Fruit fly (Drosophila melanogaster) whole organism, embryonic: ENCODE results near the gene CG46304.
A peak's percentile ranks its signal among the peaks of the same experiment; 100 is the strongest.

ENCODE experiments used
- Aef1 ChIP-seq: fragments of 200-800 bp; sonication (Bioruptor generic); IDR thresholded peaks from 3 replicates; pipeline ENCODE4 v1.3.6; 2022; ENCODE audit warnings: missing biosample characterization, missing genetic modification characterization
- B-H1 ChIP-seq: fragments of 200-800 bp; sonication (Bioruptor generic); IDR thresholded peaks from 3 replicates; pipeline ENCODE4 v1.3.6; 2022; ENCODE audit warnings: missing biosample characterization, missing genetic modification characterization
- Bdp1 ChIP-seq: fragments of 200-800 bp; sonication (Bioruptor generic); optimal IDR thresholded peaks from 3 replicates; lab custom pipeline; 2016; ENCODE audit warnings: missing biosample characterization, missing genetic modification characterization
- Bgb ChIP-seq: fragments of 200-800 bp; sonication (Bioruptor generic); IDR thresholded peaks from 2 replicates; pipeline ENCODE4 v1.3.6; 2022; ENCODE audit warnings: missing biosample characterization, missing genetic modification characterization; ENCODE audit not compliant: partially characterized antibody
- CG1024 ChIP-seq: fragments of 200-800 bp; sonication (Bioruptor generic); IDR thresholded peaks from 2 replicates; pipeline ENCODE4 v1.3.6; 2022; ENCODE audit warnings: missing biosample characterization, missing genetic modification characterization
- CG10366 ChIP-seq: fragments of 200-800 bp; sonication (Bioruptor generic); IDR thresholded peaks from 2 replicates; pipeline ENCODE4 v1.3.6; 2022; ENCODE audit warnings: missing biosample characterization, missing genetic modification characterization
- CG10431 ChIP-seq: fragments of 200-800 bp; sonication (Bioruptor generic); optimal IDR thresholded peaks from 3 replicates; lab custom pipeline; 2018; ENCODE audit warnings: missing biosample characterization, mild to moderate bottlenecking, missing genetic modification characterization
- CG10543 ChIP-seq: fragments of 200-800 bp; sonication (Bioruptor generic); optimal IDR thresholded peaks from 3 replicates; lab custom pipeline; 2017; ENCODE audit warnings: missing biosample characterization, mild to moderate bottlenecking, missing genetic modification characterization, moderate library complexity
- CG10959 ChIP-seq: fragments of 200-800 bp; sonication (Bioruptor generic); IDR thresholded peaks from 2 replicates; pipeline ENCODE4 v1.3.6; 2022; ENCODE audit warnings: missing biosample characterization, missing genetic modification characterization
- CG11085 ChIP-seq: fragments of 200-800 bp; sonication (Bioruptor generic); IDR thresholded peaks from 2 replicates; pipeline ENCODE4 v1.3.6; 2022; ENCODE audit warnings: missing biosample characterization, missing genetic modification characterization
- CG13424 ChIP-seq: fragments of 200-800 bp; sonication (Bioruptor generic); optimal IDR thresholded peaks from 2 replicates; lab custom pipeline; 2019; ENCODE audit warnings: missing biosample characterization, mild to moderate bottlenecking, missing genetic modification characterization, moderate library complexity
- CG1529 ChIP-seq: fragments of 200-800 bp; sonication (Bioruptor generic); optimal IDR thresholded peaks from 3 replicates; lab custom pipeline; 2018; ENCODE audit warnings: missing biosample characterization, missing genetic modification characterization
- CG15514 ChIP-seq: fragments of 200-800 bp; sonication (Bioruptor generic); optimal IDR thresholded peaks from 3 replicates; lab custom pipeline; 2017; ENCODE audit warnings: missing biosample characterization, missing genetic modification characterization, mild to moderate bottlenecking, moderate library complexity, missing genetic modification reagents
- CG17359 ChIP-seq: fragments of 200-800 bp; sonication (Bioruptor generic); optimal IDR thresholded peaks from 3 replicates; lab custom pipeline; 2018; ENCODE audit warnings: missing biosample characterization, mild to moderate bottlenecking, missing genetic modification characterization, moderate library complexity
- CG17385 ChIP-seq: fragments of 200-800 bp; sonication (Bioruptor generic); optimal IDR thresholded peaks from 3 replicates; lab custom pipeline; 2018; ENCODE audit warnings: missing biosample characterization, mild to moderate bottlenecking, missing genetic modification characterization
- CG30403 ChIP-seq: fragments of 200-800 bp; sonication (Bioruptor generic); optimal IDR thresholded peaks from 3 replicates; lab custom pipeline; 2016; ENCODE audit warnings: missing biosample characterization, missing genetic modification characterization
- CG3065 ChIP-seq: fragments of 200-800 bp; sonication (Bioruptor generic); optimal IDR thresholded peaks from 2 replicates; lab custom pipeline; 2016; ENCODE audit warnings: missing biosample characterization, missing genetic modification characterization
- CG31365 ChIP-seq: fragments of 200-800 bp; sonication (Bioruptor generic); optimal IDR thresholded peaks from 2 replicates; lab custom pipeline; 2018; ENCODE audit warnings: missing biosample characterization, mild to moderate bottlenecking, missing genetic modification characterization
- CG43689 ChIP-seq: fragments of 200-800 bp; sonication (Bioruptor generic); IDR thresholded peaks from 2 replicates; pipeline ENCODE4 v1.3.6; 2022; ENCODE audit warnings: missing biosample characterization, missing genetic modification characterization
- CG4404 ChIP-seq: fragments of 200-800 bp; sonication (Bioruptor generic); IDR thresholded peaks from 2 replicates; pipeline ENCODE4 v1.3.6; 2022; ENCODE audit warnings: missing biosample characterization, missing genetic modification characterization
- CG5245 ChIP-seq: fragments of 200-800 bp; sonication (Bioruptor generic); optimal IDR thresholded peaks from 3 replicates; lab custom pipeline; 2016; ENCODE audit warnings: missing biosample characterization, missing genetic modification characterization
- CG6689 ChIP-seq: fragments of 200-800 bp; sonication (Bioruptor generic); IDR thresholded peaks from 2 replicates; pipeline ENCODE4 v1.3.6; 2022; ENCODE audit warnings: missing biosample characterization, missing genetic modification characterization
- CG6791 ChIP-seq: fragments of 200-800 bp; sonication (Bioruptor generic); IDR thresholded peaks from 3 replicates; pipeline ENCODE4 v1.3.6; 2022; ENCODE audit warnings: missing biosample characterization, missing genetic modification characterization; ENCODE audit not compliant: partially characterized antibody
- CG6813 ChIP-seq: fragments of 200-800 bp; sonication (Bioruptor generic); optimal IDR thresholded peaks from 2 replicates; lab custom pipeline; 2017; ENCODE audit warnings: missing biosample characterization, missing genetic modification characterization, mild to moderate bottlenecking, moderate library complexity, missing genetic modification reagents
- CG7556 ChIP-seq: fragments of 200-800 bp; sonication (Bioruptor generic); optimal IDR thresholded peaks from 2 replicates; lab custom pipeline; 2017; ENCODE audit warnings: missing biosample characterization, mild to moderate bottlenecking, missing genetic modification characterization
- CG7786 ChIP-seq: fragments of 200-800 bp; sonication (Bioruptor generic); optimal IDR thresholded peaks from 2 replicates; lab custom pipeline; 2016; ENCODE audit warnings: missing biosample characterization, missing genetic modification characterization
- CG8944 ChIP-seq: fragments of 200-800 bp; sonication (Bioruptor generic); optimal IDR thresholded peaks from 3 replicates; lab custom pipeline; 2016; ENCODE audit warnings: missing biosample characterization, missing genetic modification characterization
- CoRest ChIP-seq: fragments of 200-800 bp; sonication (Bioruptor generic); optimal IDR thresholded peaks from 3 replicates; lab custom pipeline; 2018; ENCODE audit warnings: missing biosample characterization, mild to moderate bottlenecking, missing genetic modification characterization, moderate library complexity
- Dbx ChIP-seq: fragments of 200-800 bp; sonication (Bioruptor generic); IDR thresholded peaks from 3 replicates; pipeline ENCODE4 v1.3.6; 2022; ENCODE audit warnings: missing biosample characterization, missing genetic modification characterization
- E2f2 ChIP-seq: fragments of 200-800 bp; sonication (Bioruptor generic); IDR thresholded peaks from 2 replicates; pipeline ENCODE4 v1.3.6; 2022; ENCODE audit warnings: missing biosample characterization, missing genetic modification characterization
- MBD-R2 ChIP-seq: fragments of 200-800 bp; sonication (Bioruptor generic); IDR thresholded peaks from 2 replicates; pipeline ENCODE4 v1.3.6; 2022; ENCODE audit warnings: missing biosample characterization, missing genetic modification characterization
- NFAT ChIP-seq: fragments of 200-800 bp; sonication (Bioruptor generic); IDR thresholded peaks from 2 replicates; pipeline ENCODE4 v1.3.6; 2022; ENCODE audit warnings: missing biosample characterization, missing genetic modification characterization
- Neu2 ChIP-seq: fragments of 200-800 bp; sonication (Bioruptor generic); optimal IDR thresholded peaks from 3 replicates; lab custom pipeline; 2016; ENCODE audit warnings: missing biosample characterization, missing genetic modification characterization, borderline replicate concordance
- Six4 ChIP-seq: fragments of 200-800 bp; sonication (Bioruptor generic); optimal IDR thresholded peaks from 2 replicates; lab custom pipeline; 2016; ENCODE audit warnings: missing biosample characterization, missing genetic modification characterization
- Spps ChIP-seq: fragments of 200-800 bp; sonication (Bioruptor generic); optimal IDR thresholded peaks from 2 replicates; lab custom pipeline; 2018; ENCODE audit warnings: missing biosample characterization, mild to moderate bottlenecking, missing genetic modification characterization
- TFAM ChIP-seq: fragments of 200-800 bp; sonication (Bioruptor generic); optimal IDR thresholded peaks from 2 replicates; lab custom pipeline; 2017; ENCODE audit warnings: missing biosample characterization, missing genetic modification characterization, inconsistent platforms
- aop ChIP-seq: fragments of 200-800 bp; sonication (Bioruptor generic); IDR thresholded peaks from 2 replicates; pipeline ENCODE4 v1.3.6; 2022; ENCODE audit warnings: missing biosample characterization, missing genetic modification characterization
- ara ChIP-seq: fragments of 200-800 bp; sonication (Bioruptor generic); IDR thresholded peaks from 2 replicates; pipeline ENCODE4 v1.3.6; 2022; ENCODE audit warnings: missing biosample characterization, missing genetic modification characterization
- btn ChIP-seq: fragments of 200-800 bp; sonication (Bioruptor generic); optimal IDR thresholded peaks from 2 replicates; lab custom pipeline; 2016; ENCODE audit warnings: missing biosample characterization, missing genetic modification characterization
- chm ChIP-seq: fragments of 200-800 bp; sonication (Bioruptor generic); IDR thresholded peaks from 2 replicates; pipeline ENCODE4 v1.3.6; 2022; ENCODE audit warnings: missing biosample characterization, missing genetic modification characterization
- crc ChIP-seq: fragments of 200-800 bp; sonication (Bioruptor generic); optimal IDR thresholded peaks from 2 replicates; lab custom pipeline; 2016; ENCODE audit warnings: missing biosample characterization, missing genetic modification characterization
- her ChIP-seq: fragments of 200-800 bp; sonication (Bioruptor generic); optimal IDR thresholded peaks from 2 replicates; lab custom pipeline; 2016; ENCODE audit warnings: missing biosample characterization, missing genetic modification characterization
- jumu ChIP-seq: fragments of 200-800 bp; sonication (Bioruptor generic); optimal IDR thresholded peaks from 3 replicates; lab custom pipeline; 2016; ENCODE audit warnings: missing biosample characterization, missing genetic modification characterization
- knrl ChIP-seq: fragments of 200-800 bp; sonication (Bioruptor generic); IDR thresholded peaks from 3 replicates; pipeline ENCODE4 v1.3.6; 2022; ENCODE audit warnings: missing biosample characterization, missing genetic modification characterization; ENCODE audit not compliant: partially characterized antibody
- mirr ChIP-seq: fragments of 200-800 bp; sonication (Bioruptor generic); optimal IDR thresholded peaks from 3 replicates; lab custom pipeline; 2018; ENCODE audit warnings: missing biosample characterization, mild to moderate bottlenecking, missing genetic modification characterization
- oc ChIP-seq: fragments of 200-800 bp; sonication (Bioruptor generic); optimal IDR thresholded peaks from 2 replicates; lab custom pipeline; 2018; ENCODE audit warnings: missing biosample characterization, mild to moderate bottlenecking, missing genetic modification characterization, moderate library complexity
- ranshi ChIP-seq: fragments of 200-800 bp; sonication (Bioruptor generic); IDR thresholded peaks from 2 replicates; pipeline ENCODE4 v1.3.6; 2022; ENCODE audit warnings: missing biosample characterization, missing genetic modification characterization
- sens ChIP-seq: fragments of 200-800 bp; sonication (Bioruptor generic); peaks from one replicate; lab custom pipeline; 2016; ENCODE audit warnings: missing biosample characterization, missing genetic modification characterization
- slou ChIP-seq: fragments of 200-800 bp; sonication (Bioruptor generic); optimal IDR thresholded peaks from 3 replicates; lab custom pipeline; 2016; ENCODE audit warnings: missing biosample characterization, missing genetic modification characterization
- tin ChIP-seq: fragments of 200-800 bp; sonication (Bioruptor generic); optimal IDR thresholded peaks from 3 replicates; lab custom pipeline; 2016; ENCODE audit warnings: missing biosample characterization, missing genetic modification characterization
- tx ChIP-seq: fragments of 200-800 bp; sonication (Bioruptor generic); optimal IDR thresholded peaks from 2 replicates; lab custom pipeline; 2016; ENCODE audit warnings: missing biosample characterization, missing genetic modification characterization
- z ChIP-seq: fragments of 200-800 bp; sonication (Bioruptor generic); IDR thresholded peaks from 3 replicates; pipeline ENCODE4 v1.3.6; 2022; ENCODE audit warnings: missing biosample characterization, missing genetic modification characterization

The CG46304 gene

dm6 chr2L:18899254-18899653 lies 46.9 kb upstream of the CG46304 start (continued):
- TF ChIP-seq CG7556 (peak; percentile 41), tx (GFP tag; lab: Kevin White, UChicago) (peak; percentile 5), z (GFP tag; lab: Robert Waterston, UW) (0 out of 3 replicates have a peak, but pooled peaks have one; percentile 42), btn (GFP tag; lab: Kevin White, UChicago) (peak; percentile 57), CG7786 (GFP tag; lab: Kevin White, UChicago) (peak; percentile 42), slou (GFP tag; lab: Kevin White, UChicago) (peak; percentile 43), CG30403 (GFP tag; lab: Kevin White, UChicago) (peak; percentile 52), aop (GFP tag; lab: Robert Waterston, UW) (no peak), CG15514 (GFP tag; lab: Kevin White, UChicago) (no peak), B-H1 (peak; percentile 18; the same call in 2 of the 3 replicates), CG8944 (GFP tag; lab: Kevin White, UChicago) (peak; percentile 67), CG4404 (peak; percentile 51; the same call in 1 of the 2 replicates), Dbx (GFP tag; lab: Robert Waterston, UW) (no peak), NFAT (no peak), CG6689 (peak; percentile 63), crc (GFP tag; lab: Kevin White, UChicago) (peak; percentile 31), tin (GFP tag; lab: Kevin White, UChicago) (peak; percentile 61), mirr (no peak), Aef1 (GFP tag; lab: Robert Waterston, UW) (no peak), CG5245 (GFP tag; lab: Kevin White, UChicago) (peak; percentile 39), oc (tag; lab: Kevin White, UChicago) (peak; percentile 74), CG31365 (no peak), CG1024 (peak; percentile 70), CG6813 (peak; percentile 49), Neu2 (GFP tag; lab: Kevin White, UChicago) (no peak), MBD-R2 (GFP tag; lab: Robert Waterston, UW) (no peak), Bgb (GFP tag; lab: Robert Waterston, UW) (no peak), CG13424 (tag; lab: Kevin White, UChicago) (peak; percentile 75), knrl (no peak), CG10366 (GFP tag; lab: Robert Waterston, UW) (peak; percentile 59), CG17359 (tag; lab: Kevin White, UChicago) (peak; percentile 70), CG10959 (GFP tag; lab: Robert Waterston, UW) (peak; percentile 67), sens (GFP tag; lab: Kevin White, UChicago) (peak; percentile 96), CG1529 (GFP tag; lab: Kevin White, UChicago) (peak; percentile 72), CG3065 (GFP tag; lab: Kevin White, UChicago) (peak; percentile 29), CoRest (tag; lab: Kevin White, UChicago) (peak; percentile 72), CG17385 (peak; percentile 54), ranshi (peak; percentile 45; the same call in 1 of the 2 replicates), Bdp1 (GFP tag; lab: Kevin White, UChicago) (peak; percentile 50), E2f2 (GFP tag; lab: Robert Waterston, UW) (peak; percentile 15; the same call in 1 of the 2 replicates), her (GFP tag; lab: Kevin White, UChicago) (peak; percentile 17), CG10543 (GFP tag; lab: Kevin White, UChicago) (peak; percentile 12), CG10431 (GFP tag; lab: Kevin White, UChicago) (peak; percentile 47), CG6791 (GFP tag; lab: Robert Waterston, UW) (no peak), Spps (tag; lab: Kevin White, UChicago) (peak; percentile 86), Six4 (GFP tag; lab: Kevin White, UChicago) (peak; percentile 66), TFAM (peak; percentile 64), CG11085 (GFP tag; lab: Robert Waterston, UW) (no peak), jumu (peak; percentile 72), ara (peak; percentile 82), CG43689 (GFP tag; lab: Robert Waterston, UW) (no peak), chm (GFP tag; lab: Robert Waterston, UW) (peak; percentile 60; the same call in 1 of the 2 replicates)
